Worm (Caenorhabditis elegans): ENCODE data around the gene sel-7.

sel-7 gene

DNA sequence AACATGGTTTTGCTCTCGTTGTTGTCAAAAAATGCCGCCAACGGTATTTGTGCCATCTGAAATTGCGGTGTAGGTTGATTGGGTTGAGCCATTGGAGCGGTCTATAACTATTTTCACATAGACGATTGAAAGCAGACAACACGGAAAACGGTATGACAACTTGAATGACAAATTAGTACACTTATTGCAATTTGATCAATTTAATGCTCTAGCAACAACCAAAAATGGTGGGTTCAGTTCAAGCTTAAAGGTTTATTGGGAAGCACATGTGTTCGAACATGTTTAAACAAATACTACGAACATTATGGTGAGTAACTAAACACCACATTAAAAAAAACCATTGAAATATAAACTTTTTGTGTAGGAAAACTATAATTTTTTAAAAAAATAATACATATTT lies at the start of gene sel-7:
sel-7 (minus strand) TSS at position 101 of the 400 bp plus-strand sequence.
- TF ChIP-seq unc-62 (GFP tag; optimal IDR thresholded peaks at IDR 0.05): no peak

DNA sequence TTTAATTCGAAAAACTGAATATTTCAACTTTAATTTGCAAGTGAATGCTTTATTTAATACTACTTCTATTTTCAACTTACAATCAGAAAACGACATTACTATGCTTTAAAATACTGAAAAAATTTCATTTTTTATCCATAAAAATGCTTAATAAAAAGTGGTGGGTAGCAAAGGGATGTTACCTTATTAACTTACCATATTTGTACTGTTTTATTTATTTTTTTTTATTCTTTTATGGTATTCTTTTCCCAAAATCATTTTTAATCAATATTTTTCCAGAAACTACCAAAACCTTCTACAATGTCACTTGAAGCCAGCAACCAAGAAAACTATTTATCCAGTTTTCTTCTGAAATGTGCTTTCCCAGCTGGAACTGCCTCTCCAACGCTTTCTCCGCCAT lies 42.7 kb upstream of the sel-7 start, which contains the start of gene Y60A9.3:
Y60A9.3 (plus strand) TSS at position 301 of the 400 bp plus-strand sequence.
- TF ChIP-seq unc-62 (GFP tag; optimal IDR thresholded peaks at IDR 0.05): no peak

- no peak for TF ChIP-seq unc-62 (GFP tag; optimal IDR thresholded peaks at IDR 0.05)
These were observed 36.9 kb upstream of the sel-7 start, which contains the start of gene Y60A9A.1 for ce11 chrX:14377169-14377568. TSS of gene Y60A9A.1 (minus strand) at chrX:14377269.

DNA sequence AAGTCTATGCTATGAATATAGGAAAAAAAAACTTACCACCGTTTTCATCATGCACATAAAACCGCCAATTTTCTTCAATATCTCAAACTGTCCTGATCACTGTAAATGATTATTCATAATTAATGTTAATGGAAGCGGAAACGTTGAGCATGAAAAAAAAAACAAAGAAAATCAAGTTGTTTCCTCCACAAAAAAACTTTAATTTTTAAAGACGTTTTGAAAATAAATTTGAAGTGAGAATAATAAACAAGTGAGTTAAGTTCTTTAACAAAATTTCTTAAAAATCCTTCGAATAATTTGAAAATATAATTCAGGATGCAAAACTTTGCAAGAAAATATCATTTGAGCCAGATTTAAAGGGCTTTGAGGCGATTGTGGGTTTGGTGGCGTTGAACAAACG lies 30.0 kb upstream of the sel-7 start, which contains the start of gene irk-3:
irk-3 (minus strand) TSS at position 101 of the 400 bp plus-strand sequence.
- no peak for TF ChIP-seq unc-62 (GFP tag; optimal IDR thresholded peaks at IDR 0.05)

DNA sequence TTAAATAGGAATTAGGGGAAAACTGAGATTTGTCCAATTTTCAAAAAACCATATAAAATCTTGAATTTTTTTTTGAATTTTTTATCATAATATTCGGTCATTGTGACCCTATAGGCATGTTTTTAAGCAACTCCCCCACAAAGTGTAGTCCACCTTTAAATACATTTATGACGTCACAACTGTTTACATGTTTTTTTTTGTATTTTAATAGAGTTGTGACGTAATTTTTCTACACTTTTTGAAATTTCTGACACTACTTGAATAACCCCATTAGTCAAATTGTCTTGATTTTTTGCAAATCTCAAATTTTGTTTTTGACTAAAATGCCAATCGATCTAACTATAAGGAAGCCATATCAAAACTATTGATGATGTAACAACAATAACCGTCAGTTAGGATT lies 25.8 kb upstream of the sel-7 start:
- TF ChIP-seq unc-62 (GFP tag; optimal IDR thresholded peaks at IDR 0.05): no peak

- TF ChIP-seq unc-62 (GFP tag; optimal IDR thresholded peaks at IDR 0.05): no peak
These were observed 19.3 kb upstream of the sel-7 start for ce11 chrX:14359571-14359970.

ce11 chrX:14356683-14357287 lies 16.5 kb upstream of the sel-7 start:
- no peak for TF ChIP-seq unc-62 (GFP tag; optimal IDR thresholded peaks at IDR 0.05)

DNA sequence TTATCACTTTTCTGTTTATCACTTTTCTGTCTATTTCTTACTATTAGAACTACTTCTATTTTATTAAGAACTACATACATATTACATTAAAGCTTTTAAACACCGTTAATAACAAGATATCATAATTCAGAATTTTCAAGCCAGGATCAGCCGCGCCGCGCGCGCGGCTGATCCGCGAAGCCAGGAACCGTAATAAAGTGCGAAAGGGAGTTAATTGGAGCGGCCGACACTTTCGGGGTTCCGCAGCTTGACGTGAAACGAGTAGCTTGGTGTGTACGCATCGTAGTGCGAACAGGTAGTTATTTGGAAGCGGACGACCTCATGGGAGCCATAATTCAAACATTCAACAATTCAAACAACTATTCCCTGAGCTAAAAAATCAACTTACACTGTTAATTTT lies 14.8 kb upstream of the sel-7 start:
- TF ChIP-seq unc-62 (GFP tag; optimal IDR thresholded peaks at IDR 0.05): no peak

ce11 chrX:14349690-14350168 lies 9.4 kb upstream of the sel-7 start, which contains the start of gene wdr-5.2:
TSS of gene wdr-5.2 (plus strand) at chrX:14350118.
- no peak for TF ChIP-seq unc-62 (GFP tag; optimal IDR thresholded peaks at IDR 0.05)

DNA sequence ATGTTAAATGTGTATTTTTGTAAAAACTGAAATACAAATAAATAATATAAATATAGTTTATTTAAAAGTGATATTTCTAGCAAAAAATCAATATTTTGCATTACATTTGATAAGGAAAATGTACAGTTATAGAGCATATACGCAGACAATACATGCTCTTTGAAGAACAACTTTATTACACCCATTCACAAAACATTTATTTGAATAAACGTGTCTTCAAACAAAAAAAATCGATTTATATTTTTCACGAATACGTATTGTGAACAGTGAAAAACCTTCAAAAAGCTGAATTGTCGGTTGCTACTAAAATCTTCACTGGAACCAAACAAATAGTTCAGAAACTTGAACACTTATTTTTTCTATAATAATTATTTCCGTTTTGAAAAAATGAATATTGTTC lies 7.3 kb upstream of the sel-7 start, which contains the start of gene K04G11.3:
K04G11.3 (minus strand) TSS at position 101 of the 400 bp plus-strand sequence.
- no peak for TF ChIP-seq unc-62 (GFP tag; optimal IDR thresholded peaks at IDR 0.05)

DNA sequence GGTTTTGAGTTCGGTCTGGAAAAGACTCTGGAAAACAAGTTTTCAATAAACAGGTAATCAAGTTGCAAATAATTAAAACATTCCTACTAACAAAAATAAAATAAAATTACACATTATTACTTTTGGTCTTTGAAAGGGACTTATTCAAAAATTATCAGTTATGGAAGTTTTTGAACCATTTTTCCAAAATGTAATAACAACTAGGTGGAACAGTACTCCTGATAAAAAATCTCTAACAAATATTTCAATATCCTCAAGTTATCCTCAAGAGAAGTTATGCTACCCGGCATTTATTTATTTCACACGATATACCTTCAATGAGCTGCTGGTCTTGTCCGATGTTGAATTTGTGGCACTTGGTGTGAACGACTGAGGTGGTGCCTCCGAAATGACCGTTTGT lies 558 bp downstream of the sel-7 start:
- TF ChIP-seq unc-62 (GFP tag; optimal IDR thresholded peaks at IDR 0.05): no peak

ce11 chrX:14338896-14339295 lies 1.4 kb downstream of the sel-7 start:
- no peak for TF ChIP-seq unc-62 (GFP tag; optimal IDR thresholded peaks at IDR 0.05)

ce11 chrX:14335621-14336020 lies 4.7 kb downstream of the sel-7 start:
- no peak for TF ChIP-seq unc-62 (GFP tag; optimal IDR thresholded peaks at IDR 0.05)

DNA sequence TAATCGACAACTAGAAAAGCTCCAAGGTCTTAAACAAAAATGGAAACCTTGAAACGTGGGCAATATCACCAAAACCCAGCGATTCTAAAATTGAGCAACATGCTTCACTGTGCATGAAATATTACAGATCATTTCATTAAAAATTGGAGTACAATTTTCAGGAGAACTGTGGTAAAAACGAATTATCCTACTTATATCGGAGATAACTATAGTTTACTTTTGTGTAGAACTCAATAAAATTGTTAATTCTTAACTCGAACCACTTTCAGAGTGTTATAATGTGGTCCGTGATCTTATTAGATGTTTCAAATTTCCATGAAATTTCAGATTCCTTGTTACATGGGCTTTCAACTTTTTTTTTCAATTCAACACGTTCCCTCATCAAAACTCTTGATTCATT lies 5.1 kb downstream of the sel-7 start, which contains the start of gene K04G11.1:
K04G11.1 (plus strand) TSS at position 301 of the 400 bp plus-strand sequence.
- TF ChIP-seq unc-62 (GFP tag; optimal IDR thresholded peaks at IDR 0.05): no peak

DNA sequence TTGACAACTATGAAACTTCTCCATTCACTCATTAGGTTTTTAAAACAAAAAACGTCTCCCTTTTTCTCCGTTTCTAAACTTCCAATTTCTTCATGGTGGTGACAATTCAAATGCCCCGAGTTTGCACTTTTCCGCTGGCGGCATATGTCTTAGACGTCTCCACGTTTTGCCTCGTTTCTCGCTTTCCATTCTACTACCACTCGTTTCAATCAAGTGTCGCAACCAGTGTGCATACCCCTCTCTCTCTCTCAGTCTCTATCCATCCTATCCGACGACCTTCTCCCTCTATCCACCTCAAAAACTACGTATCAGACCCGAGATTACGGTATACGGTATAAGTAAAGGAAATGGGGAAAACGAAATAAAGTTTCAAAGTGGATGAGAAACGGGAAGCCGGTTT lies 6.1 kb downstream of the sel-7 start:
- TF ChIP-seq unc-62 (GFP tag; optimal IDR thresholded peaks at IDR 0.05): no peak

- TF ChIP-seq unc-62 (GFP tag; optimal IDR thresholded peaks at IDR 0.05): no peak
These were observed 10.9 kb downstream of the sel-7 start for ce11 chrX:14329348-14329747.

- no peak for TF ChIP-seq unc-62 (GFP tag; optimal IDR thresholded peaks at IDR 0.05)
These were observed 12.9 kb downstream of the sel-7 start, which contains the start of gene C11H1.7 for ce11 chrX:14327398-14327797. TSS of gene C11H1.7 (plus strand) at chrX:14327409.

All from whole organism, dauer.